Fruit fly (Drosophila melanogaster): ENCODE measurements around the gene Sox21b.

Sox21b gene

DNA sequence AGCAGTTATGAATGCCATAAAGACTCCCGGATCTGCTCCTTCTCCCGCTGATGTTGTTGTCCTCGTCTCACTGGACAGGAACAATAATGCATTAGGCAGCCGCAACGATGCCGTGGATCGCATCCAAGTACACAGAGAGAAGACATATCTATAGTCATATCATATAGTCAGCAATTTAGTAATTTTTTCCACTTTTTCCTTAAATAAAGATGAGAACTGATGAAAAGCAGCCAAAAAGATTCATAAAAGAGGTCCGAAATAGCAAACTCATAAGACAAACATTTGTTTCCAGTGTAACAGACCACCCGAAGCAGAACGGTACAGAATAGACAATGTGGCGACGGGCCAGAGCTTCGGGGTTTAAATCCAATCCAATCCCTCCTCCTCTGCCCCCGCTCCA, 39.4 kb upstream of the Sox21b start (continued):
- TF ChIP-seq phol (tag; optimal IDR thresholded peaks at IDR 0.05) (peak; percentile 46), sisA (GFP tag; IDR thresholded peaks at IDR 0.05) (peak; percentile 17; the same call in 1 of the 2 replicates), lmd (GFP tag; IDR thresholded peaks at IDR 0.05) (0 out of 2 replicates have a peak, but pooled peaks have one; percentile 23), Xrp1 (GFP tag; IDR thresholded peaks at IDR 0.05) (peak; percentile 57; the same call in 1 of the 2 replicates), CG8089 (GFP tag; optimal IDR thresholded peaks at IDR 0.05) (no peak), D (optimal IDR thresholded peaks at IDR 0.05) (no peak), D (GFP tag; optimal IDR thresholded peaks at IDR 0.05) (peak; percentile 81), gem (tag; optimal IDR thresholded peaks at IDR 0.05) (peak; percentile 23), dmrt99B (tag; optimal IDR thresholded peaks at IDR 0.05) (peak; percentile 19), CG2678 (tag; optimal IDR thresholded peaks at IDR 0.05) (peak; percentile 24), CG4360 (GFP tag; IDR thresholded peaks at IDR 0.05) (peak; percentile 17; the same call in 1 of the 2 replicates), NC2β (GFP tag; optimal IDR thresholded peaks at IDR 0.05) (no peak), ara (GFP tag; IDR thresholded peaks at IDR 0.05) (peak; percentile 71), ind (GFP tag; optimal IDR thresholded peaks at IDR 0.05) (peak; percentile 0), CG18262 (tag; optimal IDR thresholded peaks at IDR 0.05) (peak; percentile 16), CG10959 (GFP tag; IDR thresholded peaks at IDR 0.05) (peak; percentile 41; the same call in 1 of the 2 replicates), HmgD (GFP tag; optimal IDR thresholded peaks at IDR 0.05) (no peak), stc (GFP tag; IDR thresholded peaks at IDR 0.05) (peak; percentile 19; the same call in 1 of the 2 replicates), CG9727 (GFP tag; optimal IDR thresholded peaks at IDR 0.05) (peak; percentile 18), CG17361 (GFP tag; IDR thresholded peaks at IDR 0.05) (0 out of 3 replicates have a peak, but pooled peaks have one; percentile 21), Nf-YA (GFP tag; IDR thresholded peaks at IDR 0.05) (no peak), Med (GFP tag) (peak; percentile 30), sens (GFP tag) (peak; percentile 67), CG10431 (GFP tag; optimal IDR thresholded peaks at IDR 0.05) (no peak), sug (tag; optimal IDR thresholded peaks at IDR 0.05) (no peak), Antp (GFP tag; optimal IDR thresholded peaks at IDR 0.05) (peak; percentile 3), pan (optimal IDR thresholded peaks at IDR 0.05) (no peak), pan (GFP tag; optimal IDR thresholded peaks at IDR 0.05 in 1 of 2, IDR thresholded peaks at IDR 0.05 in 1 of 2) (peak in 1 of 2 experiments; percentile 29), CG9932 (GFP tag; IDR thresholded peaks at IDR 0.05) (no peak), row (GFP tag; IDR thresholded peaks at IDR 0.05) (0 out of 3 replicates have a peak, but pooled peaks have one; percentile 11), peb (GFP tag; IDR thresholded peaks at IDR 0.05) (0 out of 2 replicates have a peak, but pooled peaks have one; percentile 12), CG10267 (tag; optimal IDR thresholded peaks at IDR 0.05) (peak; percentile 2), nau (GFP tag; optimal IDR thresholded peaks at IDR 0.05) (no peak), disco-r (GFP tag; optimal IDR thresholded peaks at IDR 0.05) (no peak)

dm6 chr3L:14167917-14168316, 36.8 kb upstream of the Sox21b start:
- TF ChIP-seq CG32532 (GFP tag; IDR thresholded peaks at IDR 0.05) (0 out of 2 replicates have a peak, but pooled peaks have one; percentile 14), pan (optimal IDR thresholded peaks at IDR 0.05) (no peak), pan (GFP tag; optimal IDR thresholded peaks at IDR 0.05 in 1 of 2, IDR thresholded peaks at IDR 0.05 in 1 of 2) (peak in 1 of 2 experiments; percentile 12), CG15601 (tag; optimal IDR thresholded peaks at IDR 0.05) (no peak), CkIIα-i1 (GFP tag; IDR thresholded peaks at IDR 0.05) (no peak), ham (GFP tag; IDR thresholded peaks at IDR 0.05) (no peak), oc (tag; optimal IDR thresholded peaks at IDR 0.05) (peak; percentile 87), D (optimal IDR thresholded peaks at IDR 0.05) (no peak), D (GFP tag; optimal IDR thresholded peaks at IDR 0.05) (peak; percentile 35), Awh (GFP tag; IDR thresholded peaks at IDR 0.05) (peak; percentile 91)

DNA sequence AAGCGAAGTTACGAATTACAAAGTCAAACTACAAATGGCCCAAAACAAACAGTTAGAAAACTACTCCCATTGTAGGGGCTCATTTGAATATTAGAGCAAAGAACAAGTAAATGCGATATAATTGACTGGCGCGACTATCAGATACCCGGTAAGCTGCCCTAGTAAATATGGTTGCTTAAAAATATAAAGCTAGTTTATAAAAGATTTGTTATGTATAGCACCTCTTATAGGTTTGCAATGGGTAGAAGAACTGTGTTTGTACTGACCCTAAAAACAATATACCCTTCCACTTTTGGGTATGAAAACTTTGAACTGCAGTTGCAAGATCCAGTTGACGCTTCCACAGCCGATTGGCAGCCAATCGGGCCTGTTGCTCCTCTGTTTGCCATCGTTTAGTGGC, 35.1 kb upstream of the Sox21b start:
- peak; percentile 27; the same call in 1 of the 2 replicates for TF ChIP-seq E2f2 (GFP tag; IDR thresholded peaks at IDR 0.05)
- TF ChIP-seq CG4820 (GFP tag; optimal IDR thresholded peaks at IDR 0.05) = peak; percentile 29
- peak; percentile 42 for TF ChIP-seq Blimp-1 (GFP tag; optimal IDR thresholded peaks at IDR 0.05)
- no peak for TF ChIP-seq Trl (optimal IDR thresholded peaks at IDR 0.05)
- TF ChIP-seq Trl (GFP tag; optimal IDR thresholded peaks at IDR 0.05) = no peak
- TF ChIP-seq crol (GFP tag; IDR thresholded peaks at IDR 0.05) = no peak
- TF ChIP-seq CG15269 (tag; optimal IDR thresholded peaks at IDR 0.05) = no peak
- peak; percentile 15 for TF ChIP-seq CG9727 (GFP tag; optimal IDR thresholded peaks at IDR 0.05)
- TF ChIP-seq CG10462 (GFP tag; optimal IDR thresholded peaks at IDR 0.05) = peak; percentile 14
- TF ChIP-seq D (optimal IDR thresholded peaks at IDR 0.05) = no peak
- peak; percentile 38 for TF ChIP-seq D (GFP tag; optimal IDR thresholded peaks at IDR 0.05)
- no peak for TF ChIP-seq CG4360 (GFP tag; IDR thresholded peaks at IDR 0.05)
- TF ChIP-seq CG1602 (GFP tag; optimal IDR thresholded peaks at IDR 0.05) = peak; percentile 37
- TF ChIP-seq HLH4C (GFP tag; IDR thresholded peaks at IDR 0.05; ENCODE audit: partially characterized antibody) = peak; percentile 48; the same call in 1 of the 3 replicates
- no peak for TF ChIP-seq CG15073 (GFP tag; optimal IDR thresholded peaks at IDR 0.05)
